Worm (Caenorhabditis elegans) whole organism, young adult: Measurements from ENCODE around the gene tmem-218.

ENCODE experiments used
- B0261.1 ChIP-seq: sonication (generic microtip); optimal IDR thresholded peaks from 2 replicates; lab custom pipeline; 2016; ENCODE audit warnings: mild to moderate bottlenecking, missing genetic modification characterization, moderate library complexity, missing compliant biosample characterization
- D2030.7 ChIP-seq: fragments of 200-800 bp; sonication (Bioruptor generic); IDR thresholded peaks from 2 replicates; pipeline ENCODE4 v1.3.6; 2022; ENCODE audit warnings: missing genetic modification reagents, missing genetic modification characterization, missing compliant biosample characterization
- F10E7.11 ChIP-seq: sonication (generic microtip); optimal IDR thresholded peaks from 2 replicates; lab custom pipeline; 2017; ENCODE audit warnings: mild to moderate bottlenecking, missing genetic modification characterization, moderate library complexity, missing compliant biosample characterization
- F22D6.2 ChIP-seq: sonication (generic microtip); optimal IDR thresholded peaks from 2 replicates; lab custom pipeline; 2016; ENCODE audit warnings: mild to moderate bottlenecking, missing genetic modification characterization, missing compliant biosample characterization
- T07F8.4 ChIP-seq: sonication (generic microtip); optimal IDR thresholded peaks from 2 replicates; lab custom pipeline; 2016; ENCODE audit warnings: mild to moderate bottlenecking, missing genetic modification characterization, moderate library complexity, missing compliant biosample characterization
- T26A5.8 ChIP-seq: sonication (generic microtip); optimal IDR thresholded peaks from 2 replicates; lab custom pipeline; 2016; ENCODE audit warnings: missing genetic modification characterization, missing compliant biosample characterization
- Y53G8AR.9 ChIP-seq: fragments of 200-800 bp; sonication (Bioruptor generic); conservative IDR thresholded peaks from 2 replicates; pipeline ENCODE4 v1.3.6; 2022; ENCODE audit warnings: missing genetic modification reagents, missing genetic modification characterization, missing compliant biosample characterization
- Y95B8A.8 ChIP-seq: fragments of 200-800 bp; sonication (Bioruptor generic); IDR thresholded peaks from 2 replicates; pipeline ENCODE4 v1.3.6; 2022; ENCODE audit warnings: missing genetic modification reagents, missing genetic modification characterization, missing compliant biosample characterization
- athp-1 ChIP-seq: sonication (generic microtip); optimal IDR thresholded peaks from 2 replicates; lab custom pipeline; 2017; ENCODE audit warnings: mild to moderate bottlenecking, missing genetic modification characterization, missing compliant biosample characterization
- attf-3 ChIP-seq: fragments of 200-800 bp; sonication (Bioruptor generic); conservative IDR thresholded peaks from 2 replicates; pipeline ENCODE4 v1.3.6; 2022; ENCODE audit warnings: missing genetic modification reagents, missing genetic modification characterization, missing compliant biosample characterization
- attf-5 ChIP-seq: fragments of 200-800 bp; sonication (Bioruptor generic); optimal IDR thresholded peaks from 2 replicates; lab custom pipeline; 2018; ENCODE audit warnings: mild to moderate bottlenecking, missing genetic modification characterization, missing compliant biosample characterization
- cebp-2 ChIP-seq: fragments of 200-800 bp; sonication (Bioruptor generic); IDR thresholded peaks from 2 replicates; pipeline ENCODE4 v1.3.6; 2022; ENCODE audit warnings: missing genetic modification characterization, missing compliant biosample characterization
- ceh-100 ChIP-seq: fragments of 200-800 bp; sonication (Bioruptor generic); IDR thresholded peaks from 2 replicates; pipeline ENCODE4 v1.3.6; 2022; ENCODE audit warnings: missing genetic modification reagents, missing genetic modification characterization, missing compliant biosample characterization
- ceh-40 ChIP-seq: fragments of 200-800 bp; sonication (Bioruptor generic); IDR thresholded peaks from 2 replicates; pipeline ENCODE4 v1.3.6; 2022; ENCODE audit warnings: missing genetic modification characterization, missing compliant biosample characterization
- die-1 ChIP-seq: sonication (generic microtip); optimal IDR thresholded peaks from 2 replicates; lab custom pipeline; 2016; ENCODE audit warnings: missing genotype, mild to moderate bottlenecking, missing genetic modification characterization, missing compliant biosample characterization
- efl-1 ChIP-seq: fragments of 150-350 bp; optimal IDR thresholded peaks from 2 replicates; lab custom pipeline; 2014; ENCODE audit warnings: missing biosample characterization, missing genetic modification reagents, missing genetic modification characterization
- egl-44 ChIP-seq: fragments of 200-800 bp; sonication (Bioruptor generic); IDR thresholded peaks from 2 replicates; pipeline ENCODE4 v1.3.6; 2022; ENCODE audit warnings: missing genetic modification reagents, missing genetic modification characterization, missing compliant biosample characterization
- egrh-3 ChIP-seq: fragments of 200-800 bp; sonication (Bioruptor generic); IDR thresholded peaks from 2 replicates; pipeline ENCODE4 v1.3.6; 2022; ENCODE audit warnings: missing genetic modification reagents, missing genetic modification characterization, missing compliant biosample characterization
- ets-4 ChIP-seq: fragments of 200-800 bp; sonication (Bioruptor generic); optimal IDR thresholded peaks from 2 replicates; lab custom pipeline; 2018; ENCODE audit warnings: mild to moderate bottlenecking, missing genetic modification characterization, missing compliant biosample characterization
- hlh-12 ChIP-seq: sonication (generic microtip); optimal IDR thresholded peaks from 2 replicates; lab custom pipeline; 2016; ENCODE audit warnings: missing genetic modification characterization, missing compliant biosample characterization
- hmg-1.2 ChIP-seq: fragments of 200-800 bp; sonication (Bioruptor generic); IDR thresholded peaks from 2 replicates; pipeline ENCODE4 v1.3.6; 2022; ENCODE audit warnings: missing genetic modification reagents, missing genetic modification characterization, missing compliant biosample characterization
- lag-1 ChIP-seq: fragments of 200-800 bp; sonication (Bioruptor generic); IDR thresholded peaks from 2 replicates; pipeline ENCODE4 v1.3.6; 2022; ENCODE audit warnings: missing genetic modification reagents, missing genetic modification characterization, missing compliant biosample characterization
- lin-54 ChIP-seq: fragments of 200-800 bp; sonication (Bioruptor generic); optimal IDR thresholded peaks from 2 replicates; lab custom pipeline; 2018; ENCODE audit warnings: mild to moderate bottlenecking, missing genetic modification characterization, missing compliant biosample characterization
- lir-1 ChIP-seq: fragments of 200-800 bp; sonication (Bioruptor generic); conservative IDR thresholded peaks from 2 replicates; pipeline ENCODE4 v1.3.6; 2022; ENCODE audit warnings: missing genetic modification reagents, missing genetic modification characterization, missing compliant biosample characterization
- lsl-1 ChIP-seq: fragments of 200-800 bp; sonication (Bioruptor generic); optimal IDR thresholded peaks from 2 replicates; lab custom pipeline; 2018; ENCODE audit warnings: mild to moderate bottlenecking, missing genetic modification characterization, moderate library complexity, missing compliant biosample characterization
- madf-8 ChIP-seq: fragments of 200-800 bp; sonication (Bioruptor generic); conservative IDR thresholded peaks from 2 replicates; pipeline ENCODE4 v1.3.6; 2022; ENCODE audit warnings: missing genetic modification reagents, missing genetic modification characterization, missing compliant biosample characterization
- mes-4 ChIP-seq: sonication (generic microtip); optimal IDR thresholded peaks from 2 replicates; lab custom pipeline; 2016; ENCODE audit warnings: missing genotype, missing genetic modification characterization, missing compliant biosample characterization
- nfya-2 ChIP-seq: fragments of 200-800 bp; sonication (Bioruptor generic); IDR thresholded peaks from 2 replicates; pipeline ENCODE4 v1.3.6; 2022; ENCODE audit warnings: missing genetic modification reagents, missing genetic modification characterization, missing compliant biosample characterization
- nhr-179 ChIP-seq: sonication (generic microtip); optimal IDR thresholded peaks from 2 replicates; lab custom pipeline; 2016; ENCODE audit warnings: mild to moderate bottlenecking, missing genetic modification characterization, missing compliant biosample characterization
- nhr-27 ChIP-seq: fragments of 200-800 bp; sonication (Bioruptor generic); optimal IDR thresholded peaks from 2 replicates; lab custom pipeline; 2018; ENCODE audit warnings: mild to moderate bottlenecking, missing genetic modification characterization, moderate library complexity, missing compliant biosample characterization
- nhr-80 ChIP-seq: sonication (generic microtip); optimal IDR thresholded peaks from 2 replicates; lab custom pipeline; 2016; ENCODE audit warnings: missing genetic modification characterization, missing compliant biosample characterization
- pbrm-1 ChIP-seq: fragments of 200-800 bp; sonication (Bioruptor generic); IDR thresholded peaks from 2 replicates; pipeline ENCODE4 v1.3.6; 2022; ENCODE audit warnings: missing genetic modification reagents, missing genetic modification characterization, missing compliant biosample characterization
- pha-4 ChIP-seq: fragments of 150-350 bp; sonication (generic microtip); optimal IDR thresholded peaks from 2 replicates; lab custom pipeline; 2014; ENCODE audit warnings: missing biosample characterization, missing genetic modification reagents, missing genetic modification characterization
- snpc-1.3 ChIP-seq: sonication (generic microtip); optimal IDR thresholded peaks from 2 replicates; lab custom pipeline; 2017; ENCODE audit warnings: missing genetic modification characterization, mild to moderate bottlenecking, missing compliant biosample characterization, antibody characterized with exemption, moderate library complexity, missing genotype, missing genetic modification reagents; ENCODE audit not compliant: insufficient read depth
- somi-1 ChIP-seq: fragments of 200-800 bp; sonication (Bioruptor generic); optimal IDR thresholded peaks from 2 replicates; lab custom pipeline; 2018; ENCODE audit warnings: mild to moderate bottlenecking, missing genetic modification characterization, missing compliant biosample characterization
- sptf-2 ChIP-seq: fragments of 200-800 bp; sonication (Bioruptor generic); optimal IDR thresholded peaks from 2 replicates; lab custom pipeline; 2018; ENCODE audit warnings: mild to moderate bottlenecking, missing genetic modification characterization, missing compliant biosample characterization
- tbp1 ChIP-seq: fragments of 200-800 bp; sonication (Bioruptor generic); optimal IDR thresholded peaks from 2 replicates; lab custom pipeline; 2018; ENCODE audit warnings: mild to moderate bottlenecking, missing genetic modification characterization, missing compliant biosample characterization
- tbx-9 ChIP-seq: sonication (generic microtip); optimal IDR thresholded peaks from 2 replicates; lab custom pipeline; 2016; ENCODE audit warnings: borderline replicate concordance, missing genetic modification characterization, inconsistent platforms, missing compliant biosample characterization
- unc-130 ChIP-seq: sonication (generic microtip); optimal IDR thresholded peaks from 2 replicates; lab custom pipeline; 2016; ENCODE audit warnings: missing genetic modification reagents, missing genetic modification characterization, missing compliant biosample characterization
- unc-62 ChIP-seq: fragments of 150-350 bp; optimal IDR thresholded peaks from 2 replicates; lab custom pipeline; 2014; ENCODE audit warnings: missing biosample characterization, missing genetic modification reagents, missing genetic modification characterization
- ztf-26 ChIP-seq: sonication (generic microtip); optimal IDR thresholded peaks from 2 replicates; lab custom pipeline; 2017; ENCODE audit warnings: missing genetic modification characterization, missing compliant biosample characterization
- ztf-6 ChIP-seq: fragments of 200-800 bp; sonication (Bioruptor generic); IDR thresholded peaks from 2 replicates; pipeline ENCODE4 v1.3.6; 2022; ENCODE audit warnings: missing genetic modification reagents, missing genetic modification characterization, missing compliant biosample characterization

The tmem-218 gene

DNA sequence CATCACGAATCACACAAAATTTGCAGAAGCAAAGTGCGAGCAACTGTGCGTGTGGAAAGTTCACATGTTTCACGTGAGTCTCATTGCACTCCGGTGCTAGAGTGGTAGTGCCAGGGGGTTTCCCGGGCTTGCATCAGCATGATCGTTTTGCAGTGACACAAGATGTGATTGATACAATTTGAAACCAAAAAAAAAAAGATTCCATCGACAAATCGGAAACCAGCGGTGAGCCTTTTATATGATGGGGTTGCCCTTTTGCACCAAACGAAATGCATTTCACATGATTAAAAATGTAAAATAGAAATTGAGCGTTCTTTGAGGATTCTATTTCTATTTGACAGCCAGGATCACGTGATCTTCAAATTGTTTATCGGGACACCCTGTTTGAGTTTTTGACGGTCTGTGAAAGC is 13.1 kb upstream of the tmem-218 start (continued):
- TF ChIP-seq egrh-3 (GFP tag; lab: Robert Waterston, UW), result no peak
- peak; percentile 15 for TF ChIP-seq attf-5 (GFP tag; lab: Kevin White, UChicago)
- TF ChIP-seq lsl-1, result no peak
- peak; percentile 67 for TF ChIP-seq nhr-80
- peak; percentile 9 for TF ChIP-seq ztf-26 (tag; lab: Kevin White, UChicago)
- no peak for TF ChIP-seq lir-1
- no peak for TF ChIP-seq mes-4 (tag; lab: Kevin White, UChicago)
- no peak for TF ChIP-seq egl-44 (GFP tag; lab: Robert Waterston, UW)
- TF ChIP-seq F22D6.2, result peak; percentile 17
- no peak for TF ChIP-seq hlh-12 (tag; lab: Kevin White, UChicago)
- TF ChIP-seq D2030.7 (GFP tag; lab: Robert Waterston, UW), result no peak
- TF ChIP-seq die-1 (tag; lab: Kevin White, UChicago), result no peak
- no peak for TF ChIP-seq madf-8
- TF ChIP-seq athp-1 (tag; lab: Kevin White, UChicago), result no peak

DNA sequence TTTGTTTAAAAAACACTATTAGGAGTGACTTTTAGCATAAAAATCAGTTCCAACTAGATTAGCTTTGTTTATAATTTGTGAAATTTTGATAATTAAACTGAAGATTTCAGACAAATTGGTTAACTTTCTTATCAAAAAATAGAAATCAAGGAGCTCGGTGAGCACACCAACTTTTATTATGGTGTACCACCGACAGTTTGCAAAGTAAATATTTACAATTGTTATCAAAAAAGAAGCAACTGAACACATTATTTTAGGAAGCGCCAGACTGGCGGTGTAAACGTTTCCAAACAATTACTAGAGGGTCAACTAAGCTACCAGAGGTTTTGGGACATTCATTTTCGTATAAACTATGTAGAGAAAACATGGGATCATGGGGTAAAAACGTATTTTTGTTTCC is 12.0 kb upstream of the tmem-218 start:
- no peak for TF ChIP-seq nfya-2 (GFP tag; lab: Robert Waterston, UW)
- TF ChIP-seq pha-4 (tag; lab: Kevin White, UChicago), result peak; percentile 30

DNA sequence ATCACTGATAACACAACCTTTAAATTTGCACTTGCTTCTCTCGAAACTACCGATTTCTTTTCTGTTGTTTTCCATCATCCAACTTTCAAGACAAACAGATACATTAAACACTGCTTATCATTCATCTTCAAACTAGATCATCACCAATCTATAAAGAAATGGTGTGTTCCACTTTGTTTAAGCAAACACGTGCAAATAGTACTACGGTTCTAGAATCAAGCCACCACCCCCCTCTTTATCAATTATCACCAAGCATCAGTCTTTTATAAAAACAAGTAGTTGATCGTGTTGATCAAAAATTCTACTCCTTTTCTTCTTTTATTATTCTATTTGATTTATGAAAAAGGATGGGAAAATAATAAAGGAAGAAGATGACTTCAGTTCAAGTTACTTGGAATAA is 11.0 kb upstream of the tmem-218 start:
- TF ChIP-seq attf-3 (GFP tag; lab: Robert Waterston, UW), result no peak
- no peak for TF ChIP-seq die-1 (tag; lab: Kevin White, UChicago)
- no peak for TF ChIP-seq Y53G8AR.9 (GFP tag; lab: Robert Waterston, UW)
- TF ChIP-seq sptf-2 (GFP tag; lab: Kevin White, UChicago), result no peak
- TF ChIP-seq D2030.7 (GFP tag; lab: Robert Waterston, UW), result no peak

DNA sequence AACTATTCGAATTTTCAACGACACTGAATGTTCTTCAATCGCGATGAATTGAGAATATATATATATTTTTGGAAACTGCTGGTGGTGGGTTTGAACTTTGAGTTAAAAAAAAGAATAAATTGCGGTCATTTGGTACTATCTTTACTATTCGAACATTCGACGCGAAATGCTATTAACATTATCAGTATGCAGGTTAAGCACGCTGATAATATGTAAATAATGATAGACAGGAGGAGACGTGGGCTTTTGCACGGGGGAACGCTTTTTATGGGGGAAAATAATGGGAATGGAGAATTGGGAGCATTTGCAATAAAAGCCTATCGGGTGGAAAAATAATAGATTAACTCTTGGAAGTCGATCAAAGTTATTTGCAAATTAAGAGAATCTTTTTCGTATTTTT is 10.5 kb upstream of the tmem-218 start:
- TF ChIP-seq lin-54 (GFP tag; lab: Kevin White, UChicago), result no peak
- peak; percentile 46 for TF ChIP-seq nhr-80

DNA sequence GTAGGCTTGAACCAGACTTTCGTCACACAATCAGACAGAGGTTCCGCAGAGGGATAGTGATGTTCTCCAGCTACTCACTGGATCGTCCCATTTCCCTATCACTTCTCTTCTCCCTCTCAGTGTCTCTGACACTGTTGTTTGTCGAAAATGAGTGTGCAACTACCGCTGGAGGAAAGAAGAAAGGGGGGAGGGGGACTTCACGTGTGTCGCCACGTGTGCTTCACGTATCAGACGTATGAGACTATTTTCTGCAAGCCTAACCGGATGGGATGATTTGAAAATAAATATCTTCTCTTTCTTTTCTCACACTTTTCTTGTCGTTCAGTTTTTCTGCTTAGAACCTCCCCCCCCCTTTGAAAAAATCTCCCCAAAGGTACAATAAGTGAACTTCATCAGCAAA is 8.7 kb upstream of the tmem-218 start, which contains the start of gene H18N23.2:
Gene H18N23.2, minus strand, starts transcription at position 82 of the 400 bp plus-strand sequence.
- TF ChIP-seq hlh-12 (tag; lab: Kevin White, UChicago) (no peak), egl-44 (GFP tag; lab: Robert Waterston, UW) (no peak), Y95B8A.8 (GFP tag; lab: Robert Waterston, UW) (no peak), snpc-1.3 (tag; lab: Kevin White, UChicago) (no peak), lir-1 (no peak), somi-1 (GFP tag; lab: Kevin White, UChicago) (peak; percentile 81), ets-4 (GFP tag; lab: Kevin White, UChicago) (no peak), cebp-2 (GFP tag; lab: Robert Waterston, UW) (no peak), B0261.1 (no peak), nhr-179 (tag; lab: Kevin White, UChicago) (no peak), T07F8.4 (tag; lab: Kevin White, UChicago) (no peak), pha-4 (tag; lab: Kevin White, UChicago) (no peak), ztf-26 (tag; lab: Kevin White, UChicago) (peak; percentile 77), hmg-1.2 (no peak), T26A5.8 (tag; lab: Kevin White, UChicago) (no peak), F10E7.11 (tag; lab: Kevin White, UChicago) (no peak), lag-1 (GFP tag; lab: Robert Waterston, UW) (no peak), F22D6.2 (peak; percentile 21), ceh-40 (GFP tag; lab: Robert Waterston, UW) (no peak), unc-130 (GFP tag; lab: Kevin White, UChicago) (no peak), tbp1 (GFP tag; lab: Kevin White, UChicago) (no peak), tbx-9 (no peak), efl-1 (GFP tag; lab: Kevin White, UChicago) (no peak), ztf-6 (GFP tag; lab: Robert Waterston, UW) (no peak), lin-54 (GFP tag; lab: Kevin White, UChicago) (no peak), ceh-100 (GFP tag; lab: Robert Waterston, UW) (no peak), nhr-27 (no peak), pbrm-1 (GFP tag; lab: Robert Waterston, UW) (no peak), unc-62 (no peak), nhr-80 (peak; percentile 19)
